Fruit fly (Drosophila melanogaster) whole organism: Measurements from ENCODE around the gene CG31406.
"Not testable (repeated sequence)": the region's sequence is repeated elsewhere in the genome, so short reads cannot be mapped to it uniquely, and the experiment has no call there.

Experiments
- CG8478 ChIP-seq: fragments of >200 bp; optimal IDR thresholded peaks from 2 replicates; lab custom pipeline; 2018; ENCODE audit warnings: inconsistent platforms
- Dll ChIP-seq: fragments of >200 bp; optimal IDR thresholded peaks from 2 replicates; lab custom pipeline; 2017
- EcR ChIP-seq, 2 experiments: fragments of >200 bp; optimal IDR thresholded peaks; 2 replicates each; lab custom pipeline; 2017; ENCODE audit warnings: missing biosample characterization in 2 of 2, missing genetic modification characterization in 2 of 2, missing genetic modification reagents in 2 of 2
- pan ChIP-seq: fragments of >200 bp; optimal IDR thresholded peaks from 2 replicates; lab custom pipeline; 2017
- psq ChIP-seq: fragments of >200 bp; optimal IDR thresholded peaks from 2 replicates; lab custom pipeline; 2017
- usp ChIP-seq: fragments of >200 bp; optimal IDR thresholded peaks from 2 replicates; lab custom pipeline; 2017; ENCODE audit warnings: missing biosample characterization, missing genetic modification characterization, mixed read lengths

Gene CG31406

DNA sequence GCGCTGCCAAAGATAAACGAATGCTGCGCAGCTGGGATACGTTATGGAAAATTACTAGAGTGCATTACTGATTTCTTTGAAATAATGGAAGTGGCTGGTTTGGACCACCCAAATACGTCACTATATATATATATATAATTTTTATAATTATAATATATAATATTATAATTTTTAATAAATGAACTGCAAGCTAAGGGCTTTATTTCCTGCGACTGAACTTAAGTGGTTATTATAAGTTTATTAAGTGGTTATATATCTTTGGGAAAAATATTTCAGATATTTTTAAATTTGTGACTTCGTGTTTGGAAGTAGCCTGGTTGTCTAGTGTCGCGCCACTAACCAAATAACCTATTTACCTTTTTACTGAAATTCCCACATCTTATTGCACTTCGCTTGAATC lies at the start of gene CG31406:
TSS of gene CG31406 (plus strand) at position 301 of the 400 bp plus-strand sequence.
- not testable (repeated sequence) for TF ChIP-seq EcR (GFP tag; optimal IDR thresholded peaks at IDR 0.05; lab: Kevin White, UChicago); psq (lab: Kevin White, UChicago); pan (lab: Kevin White, UChicago)

DNA sequence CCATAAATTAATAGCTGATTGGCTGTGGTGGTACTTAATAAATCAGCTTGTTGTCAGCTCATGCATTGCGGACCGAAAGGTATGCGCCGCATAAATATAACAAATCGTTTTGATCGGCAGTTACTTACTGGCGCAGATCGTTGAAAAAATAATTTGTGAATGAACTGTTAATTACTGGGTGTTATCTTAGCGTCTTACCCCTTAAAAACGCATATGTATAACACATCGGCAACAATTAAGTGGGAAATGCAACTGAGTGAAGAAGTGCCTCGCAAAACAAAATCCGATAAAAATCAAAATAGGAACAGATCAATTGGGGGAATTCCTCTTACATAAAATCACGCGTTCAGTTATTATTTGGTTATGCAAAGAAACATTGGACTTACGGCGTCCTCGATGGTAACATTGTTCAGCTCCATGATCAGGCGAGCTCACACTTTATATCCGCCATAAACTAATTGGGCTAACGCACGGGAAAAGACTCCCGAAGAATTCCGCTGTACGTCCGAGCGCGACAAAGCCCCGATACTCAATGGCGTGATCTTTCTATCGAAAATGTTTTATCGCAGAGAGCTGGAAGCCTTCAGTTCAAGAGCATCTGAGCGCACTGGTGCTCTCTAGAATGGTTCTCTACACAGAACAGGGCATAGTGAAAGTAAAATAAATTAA lies 37.4 kb upstream of the CG31406 start, which contains the start of gene CG6293:
TSS of gene CG6293 (minus strand) at position 538 of the 669 bp plus-strand sequence.
- no peak for TF ChIP-seq CG8478 (lab: Kevin White, UChicago)
- no peak for TF ChIP-seq psq (lab: Kevin White, UChicago)
- TF ChIP-seq Dll (lab: Kevin White, UChicago), result no peak
- no peak for TF ChIP-seq EcR (GFP tag; optimal IDR thresholded peaks at IDR 0.05; lab: Kevin White, UChicago)
- no peak for TF ChIP-seq pan (lab: Kevin White, UChicago)
- TF ChIP-seq usp (GFP tag; lab: Kevin White, UChicago), result no peak

DNA sequence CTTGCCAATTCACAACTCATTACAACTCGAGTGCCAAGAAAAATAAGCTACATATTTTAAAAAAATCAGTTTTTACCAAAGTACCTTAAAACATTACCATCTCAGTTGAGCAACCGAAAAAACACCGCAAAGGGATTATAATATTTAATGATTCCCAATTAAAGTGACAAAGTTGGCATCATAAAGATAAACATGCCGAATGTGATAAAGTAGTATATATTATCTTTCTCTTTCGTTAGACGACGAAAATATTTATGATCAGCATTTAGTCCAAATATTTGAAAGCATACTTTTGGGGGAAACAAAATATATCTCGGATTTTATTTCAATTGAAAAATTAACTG lies 36.8 kb upstream of the CG31406 start:
- TF ChIP-seq Dll (lab: Kevin White, UChicago), result no peak
- no peak for TF ChIP-seq psq (lab: Kevin White, UChicago)
- TF ChIP-seq CG8478 (lab: Kevin White, UChicago), result no peak
- no peak for TF ChIP-seq usp (GFP tag; lab: Kevin White, UChicago)
- TF ChIP-seq EcR (GFP tag; optimal IDR thresholded peaks at IDR 0.05; lab: Kevin White, UChicago), result no peak
- TF ChIP-seq pan (lab: Kevin White, UChicago), result no peak

DNA sequence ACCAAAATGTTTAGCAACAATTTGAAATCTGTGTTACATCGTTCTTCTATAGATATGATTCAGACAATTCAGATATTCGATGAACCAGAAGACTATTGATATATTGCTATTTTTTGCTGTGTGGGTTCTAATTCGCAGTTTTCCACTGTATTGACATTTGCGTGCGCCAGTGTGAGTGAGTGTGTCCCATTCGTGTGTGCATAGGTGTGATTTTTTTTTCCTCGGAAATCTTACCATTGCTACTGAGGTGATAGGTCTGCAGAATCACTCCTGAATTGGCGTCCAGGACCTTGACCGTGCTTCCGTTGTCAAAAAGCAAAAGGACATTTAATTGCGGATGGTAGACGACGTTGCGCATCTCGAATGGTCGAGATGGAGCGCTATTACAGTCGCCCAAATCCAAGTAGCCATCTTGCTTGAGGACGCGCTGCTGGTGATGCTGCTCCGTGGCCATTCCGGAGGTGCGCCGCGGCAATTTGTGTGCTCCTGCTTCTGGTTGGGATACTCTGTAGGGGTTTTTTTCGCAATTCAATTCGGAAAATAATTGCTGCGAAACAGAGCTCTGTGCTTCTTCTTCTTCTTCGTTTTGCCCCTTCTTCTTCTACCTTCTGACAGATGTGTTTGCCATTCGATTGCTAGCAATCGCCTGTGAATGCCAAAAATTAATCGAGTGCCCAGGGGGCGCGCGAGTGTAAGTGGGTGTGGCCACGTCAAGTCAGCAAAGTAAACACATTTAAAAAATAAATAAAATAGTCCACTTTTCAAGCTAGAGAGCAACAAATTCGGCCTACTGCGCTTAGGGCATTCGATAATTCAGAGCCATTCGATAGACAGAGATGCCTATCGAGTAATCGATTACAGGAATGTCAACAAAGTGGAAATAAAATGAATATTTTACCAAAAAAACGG lies 17.6 kb upstream of the CG31406 start, which contains the start of the genes Bruce and CG12818:
TSS of gene Bruce (minus strand) at position 620 of the 909 bp plus-strand sequence.
TSS of gene CG12818 (plus strand) at position 848 of the 909 bp plus-strand sequence.
- TF ChIP-seq psq (lab: Kevin White, UChicago) (peak; percentile 54), Dll (lab: Kevin White, UChicago) (peak; percentile 77), usp (GFP tag; lab: Kevin White, UChicago) (no peak)

DNA sequence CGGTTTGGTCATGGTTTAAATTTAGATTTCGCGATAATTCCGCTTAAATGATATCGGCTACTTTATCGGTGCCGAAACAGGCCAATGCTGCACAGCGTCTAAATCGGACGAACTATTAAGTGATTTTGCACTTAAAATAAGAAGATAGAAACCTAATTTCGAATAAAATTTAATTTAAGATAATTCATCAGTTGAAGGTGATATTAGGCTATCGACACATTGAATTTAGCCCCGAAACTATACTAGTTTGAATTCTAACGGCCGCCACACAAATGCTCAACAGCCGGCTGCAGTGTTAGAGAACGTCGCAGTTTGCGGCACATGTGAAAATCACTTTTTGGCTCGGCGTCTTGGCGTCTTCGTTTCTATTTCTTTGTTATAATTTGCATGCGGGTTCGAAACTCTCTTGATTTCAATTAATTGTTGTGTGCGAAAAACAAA lies 15.7 kb upstream of the CG31406 start, which contains the start of gene sle:
TSS of gene sle (plus strand) at position 293 of the 441 bp plus-strand sequence.
- TF ChIP-seq EcR (GFP tag; optimal IDR thresholded peaks at IDR 0.05; lab: Kevin White, UChicago), result no peak
- TF ChIP-seq CG8478 (lab: Kevin White, UChicago), result no peak
- no peak for TF ChIP-seq pan (lab: Kevin White, UChicago)
- TF ChIP-seq usp (GFP tag; lab: Kevin White, UChicago), result no peak
- TF ChIP-seq Dll (lab: Kevin White, UChicago), result no peak

DNA sequence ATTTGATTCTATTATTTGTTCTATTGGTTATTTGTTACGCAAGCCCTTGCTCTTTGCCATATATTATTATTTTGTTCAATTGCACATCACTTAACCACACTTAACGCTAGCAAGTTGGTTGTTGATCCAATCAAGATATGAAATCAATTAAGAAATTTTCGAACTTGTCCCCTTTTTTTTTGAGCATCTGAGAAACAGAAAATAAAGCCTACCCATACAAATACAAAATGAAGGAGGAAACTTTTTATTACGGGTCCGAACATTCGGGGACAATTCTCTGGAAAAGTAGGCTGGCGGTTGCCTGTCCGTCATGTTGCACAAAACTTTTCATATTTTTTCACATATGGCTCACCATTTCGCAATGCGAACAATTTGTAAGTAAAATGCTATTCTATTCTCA lies 10.5 kb upstream of the CG31406 start, which contains the start of gene CG12592:
TSS of gene CG12592 (plus strand) at position 301 of the 400 bp plus-strand sequence.
- TF ChIP-seq usp (GFP tag; lab: Kevin White, UChicago); Dll (lab: Kevin White, UChicago); EcR (GFP tag; optimal IDR thresholded peaks at IDR 0.05; lab: Kevin White, UChicago): not testable (repeated sequence)

DNA sequence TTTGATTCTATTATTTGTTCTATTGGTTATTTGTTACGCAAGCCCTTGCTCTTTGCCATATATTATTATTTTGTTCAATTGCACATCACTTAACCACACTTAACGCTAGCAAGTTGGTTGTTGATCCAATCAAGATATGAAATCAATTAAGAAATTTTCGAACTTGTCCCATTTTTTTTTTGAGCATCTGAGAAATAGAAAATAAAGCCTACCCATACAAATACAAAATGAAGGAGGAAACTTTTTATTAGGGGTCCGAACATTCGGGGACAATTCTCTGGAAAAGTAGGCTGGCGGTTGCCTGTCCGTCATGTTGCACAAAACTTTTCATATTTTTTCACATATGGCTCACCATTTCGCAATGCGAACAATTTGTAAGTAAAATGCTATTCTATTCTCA lies 7.9 kb upstream of the CG31406 start, which contains the start of gene CG18545:
TSS of gene CG18545 (plus strand) at position 301 of the 400 bp plus-strand sequence.
- TF ChIP-seq Dll (lab: Kevin White, UChicago); psq (lab: Kevin White, UChicago); EcR (GFP tag; optimal IDR thresholded peaks at IDR 0.05; lab: Kevin White, UChicago): not testable (repeated sequence)

DNA sequence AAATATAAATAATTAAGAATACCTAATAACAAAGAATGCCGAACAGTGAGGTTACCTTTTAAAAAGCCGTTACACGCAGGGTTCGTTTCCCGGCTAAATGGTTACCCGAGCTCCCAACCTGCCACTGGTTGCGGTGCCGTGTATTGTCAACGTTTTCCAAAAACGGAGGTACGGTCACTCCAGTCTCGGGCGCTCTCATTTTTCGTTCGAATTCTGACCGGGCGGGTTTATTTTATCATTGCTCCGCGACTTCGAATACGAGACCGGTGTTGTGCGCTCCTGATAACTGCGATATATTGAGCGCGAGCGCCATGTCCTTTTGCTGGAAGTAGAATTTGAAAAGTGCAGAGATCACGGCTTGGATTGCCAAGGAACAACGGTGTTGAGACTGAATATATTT lies 1.4 kb downstream of the CG31406 start, which contains the start of gene jumu:
TSS of gene jumu (plus strand) at position 196 of the 400 bp plus-strand sequence.
- TF ChIP-seq CG8478 (lab: Kevin White, UChicago), result no peak
- TF ChIP-seq Dll (lab: Kevin White, UChicago), result no peak
- TF ChIP-seq EcR (GFP tag; optimal IDR thresholded peaks at IDR 0.05; lab: Kevin White, UChicago), result no peak
- no peak for TF ChIP-seq psq (lab: Kevin White, UChicago)
- TF ChIP-seq usp (GFP tag; lab: Kevin White, UChicago), result no peak

DNA sequence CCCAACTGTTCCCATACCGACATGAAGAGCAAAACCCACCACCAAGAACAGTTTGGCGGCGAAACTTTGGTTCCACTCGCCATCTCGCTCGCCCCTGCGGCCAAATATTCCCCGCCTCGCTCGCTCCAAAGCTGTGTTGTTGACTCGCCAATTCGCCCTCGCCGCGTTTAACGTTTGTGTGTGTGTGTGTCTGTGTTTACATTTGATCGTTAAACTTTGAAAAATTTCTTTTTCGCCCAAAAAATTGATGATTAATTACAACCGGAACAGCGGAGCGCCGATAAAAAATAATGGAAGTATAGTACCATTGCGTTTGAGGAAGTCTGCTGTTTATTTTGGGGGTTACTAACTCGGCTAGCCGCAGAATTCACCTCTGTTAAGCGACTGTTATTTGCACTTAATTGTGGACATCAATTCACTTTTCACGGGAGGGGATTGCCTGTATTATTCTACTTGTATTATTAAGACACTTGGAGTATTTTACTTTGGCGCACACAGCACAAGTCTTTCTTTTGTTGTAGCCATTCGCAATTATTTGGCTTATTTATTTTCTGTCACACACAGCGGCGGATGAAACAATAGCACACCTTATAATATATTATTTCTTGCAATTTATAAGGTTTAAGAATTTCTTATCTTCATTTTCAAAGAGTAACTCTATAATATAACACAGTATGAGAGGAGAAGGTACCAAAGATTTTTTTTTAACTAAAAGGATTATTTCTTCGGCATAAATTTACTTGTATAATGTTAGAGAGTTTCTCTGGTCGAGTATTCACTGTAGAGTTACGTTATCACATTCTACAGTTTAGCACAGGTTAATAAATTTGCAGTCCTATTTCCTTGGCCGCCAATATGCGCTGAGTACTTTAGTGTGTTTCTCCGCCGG lies 2.4 kb downstream of the CG31406 start:
- TF ChIP-seq CG8478 (lab: Kevin White, UChicago), result no peak
- no peak for TF ChIP-seq usp (GFP tag; lab: Kevin White, UChicago)
- TF ChIP-seq Dll (lab: Kevin White, UChicago), result no peak
- TF ChIP-seq EcR (GFP tag; optimal IDR thresholded peaks at IDR 0.05; lab: Kevin White, UChicago), result no peak
- TF ChIP-seq psq (lab: Kevin White, UChicago), result no peak
- no peak for TF ChIP-seq pan (lab: Kevin White, UChicago)

DNA sequence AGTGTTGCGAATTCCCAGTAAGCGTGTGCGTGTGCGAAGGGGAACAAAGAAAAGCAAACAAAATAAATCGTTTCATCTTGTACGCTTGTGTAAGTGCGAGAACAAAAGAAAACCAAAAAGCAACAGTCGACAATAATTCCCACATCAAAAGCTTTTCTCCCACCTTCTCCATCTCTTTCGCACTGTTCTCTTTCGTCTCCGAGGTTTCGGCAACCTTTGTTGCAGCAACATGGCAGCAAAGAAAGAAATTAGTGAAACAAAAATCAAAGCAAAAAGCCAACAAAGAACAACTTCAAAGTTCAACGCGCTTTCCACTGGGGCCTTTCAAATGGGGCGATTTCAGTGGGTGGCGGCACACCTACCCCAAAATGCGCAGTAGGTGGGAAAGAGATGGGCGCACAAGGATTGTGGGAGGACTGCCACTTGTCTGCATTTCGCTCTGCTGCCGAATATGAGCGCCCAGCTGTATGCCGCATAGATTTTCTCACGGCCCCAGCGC lies 3.4 kb downstream of the CG31406 start:
- TF ChIP-seq usp (GFP tag; lab: Kevin White, UChicago) (no peak), EcR (GFP tag; optimal IDR thresholded peaks at IDR 0.05; lab: Kevin White, UChicago) (peak; percentile 44 to 79)
